Worm (Caenorhabditis elegans) whole organism, L4 larva: ENCODE data around the gene C48B4.6.

Experiments used
- ama-1 ChIP-seq: fragments of 150-350 bp; optimal IDR thresholded peaks from 2 replicates; lab custom pipeline; 2014; ENCODE audit warnings: inconsistent platforms, mixed read lengths
- ces-1 ChIP-seq: fragments of 150-350 bp; sonication (generic microtip); optimal IDR thresholded peaks from 4 replicates; lab custom pipeline; 2014; ENCODE audit warnings: missing biosample characterization, missing genetic modification reagents, missing genetic modification characterization
- daf-12 ChIP-seq: fragments of 150-350 bp; optimal IDR thresholded peaks from 2 replicates; lab custom pipeline; 2014; ENCODE audit warnings: missing biosample characterization, missing genetic modification reagents, missing genetic modification characterization
- dmd-8 ChIP-seq: fragments of 200-800 bp; sonication (Bioruptor generic); IDR thresholded peaks from 2 replicates; pipeline ENCODE4 v1.3.6; 2022; ENCODE audit warnings: missing genetic modification characterization, missing compliant biosample characterization
- dpl-1 ChIP-seq: fragments of 150-350 bp; optimal IDR thresholded peaks from 2 replicates; lab custom pipeline; 2014; ENCODE audit warnings: missing biosample characterization, missing genetic modification reagents, missing genetic modification characterization
- fkh-10 ChIP-seq: fragments of 150-350 bp; optimal IDR thresholded peaks from 2 replicates; lab custom pipeline; 2014; ENCODE audit warnings: missing biosample characterization, missing genetic modification reagents, missing genetic modification characterization
- mdl-1 ChIP-seq, 2 experiments: fragments of 150-350 bp in 1 of 2; sonication (generic microtip) in 1 of 2; optimal IDR thresholded peaks; 2 replicates each; lab custom pipeline; 2014 to 2017; ENCODE audit warnings: missing biosample characterization in 2 of 2, missing genetic modification characterization in 2 of 2
- snpc-4 ChIP-seq: fragments of 150-350 bp; optimal IDR thresholded peaks from 2 replicates; lab custom pipeline; 2014; ENCODE audit warnings: missing biosample characterization, missing genetic modification characterization
- unc-62 ChIP-seq, 3 experiments: fragments of 150-350 bp in 1 of 3; sonication (generic microtip); optimal IDR thresholded peaks in 2 of 3; peaks in 1 of 3; 1 replicate in 1 of 3; 2 replicates in 2 of 3; lab custom pipeline; 2014 to 2017; ENCODE audit warnings: missing biosample characterization in 3 of 3, missing genetic modification characterization in 3 of 3, missing genetic modification reagents in 3 of 3, missing genotype in 1 of 3

DNA sequence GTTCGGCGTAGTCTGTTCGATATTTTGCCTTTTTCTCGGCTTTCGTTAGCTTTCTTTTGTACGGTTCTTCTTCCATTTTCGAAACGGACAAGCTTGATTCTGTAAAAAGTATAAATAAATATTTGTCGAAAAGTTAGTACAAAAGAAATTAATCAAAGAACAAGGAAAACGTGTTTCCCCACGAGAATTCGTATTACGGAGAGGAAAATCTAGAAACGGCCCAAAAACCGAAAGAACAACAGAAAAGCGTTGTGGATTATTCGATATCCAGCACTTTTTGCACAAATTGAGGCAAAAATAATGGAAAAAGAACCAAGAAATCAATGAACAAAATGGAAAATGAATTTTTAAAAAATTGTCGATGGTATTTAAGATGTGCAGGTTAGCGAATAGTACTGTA, 16.1 kb downstream of the C48B4.6 start, which contains the start of gene mut-7:
- TF ChIP-seq daf-12 (tag; lab: Kevin White, UChicago) (no peak), ces-1 (GFP tag; lab: Kevin White, UChicago) (no peak), ama-1 (lab: Kevin White, UChicago) (no peak), dpl-1 (GFP tag; lab: Kevin White, UChicago) (no peak), dmd-8 (GFP tag; lab: Robert Waterston, UW) (no peak), fkh-10 (no peak), mdl-1 (tag; optimal IDR thresholded peaks at IDR 0.05; lab: Kevin White, UChicago) (no peak), unc-62 (GFP tag; optimal IDR thresholded peaks at IDR 0.05 in 1 of 2; lab: Kevin White, UChicago) (no peak), unc-62 (tag; optimal IDR thresholded peaks at IDR 0.05; lab: Kevin White, UChicago) (no peak), snpc-4 (tag; lab: Kevin White, UChicago) (no peak)
